Fruit fly (Drosophila melanogaster) S2 (cell line): ENCODE data around the gene eya.

Experiments
- CG8478 ChIP-seq: fragments of >200 bp; optimal IDR thresholded peaks from 2 replicates; lab custom pipeline; 2018
- CTCF ChIP-seq, 2 experiments: fragments of >200 bp; optimal IDR thresholded peaks; 2 replicates each; lab custom pipeline; 2018

The eya gene

dm6 chr2L:6551452-6551851 lies 4.7 kb upstream of the eya start:
- TF ChIP-seq CG8478: no peak
- no peak for TF ChIP-seq CTCF (optimal IDR thresholded peaks at IDR 0.05; lab: Kevin White, UChicago)

dm6 chr2L:6550809-6551208 lies 4.0 kb upstream of the eya start:
- TF ChIP-seq CG8478: no peak
- TF ChIP-seq CTCF (optimal IDR thresholded peaks at IDR 0.05; lab: Kevin White, UChicago): no peak

- TF ChIP-seq CTCF (optimal IDR thresholded peaks at IDR 0.05; lab: Kevin White, UChicago) (no peak), CG8478 (no peak)
Observed at dm6 chr2L:6547978-6548377, 1.2 kb upstream of the eya start.

- TF ChIP-seq CTCF (optimal IDR thresholded peaks at IDR 0.05; lab: Kevin White, UChicago) (no peak), CG8478 (no peak)
Observed at dm6 chr2L:6539623-6540381, 7.0 kb downstream of the eya start.

- TF ChIP-seq CTCF (optimal IDR thresholded peaks at IDR 0.05; lab: Kevin White, UChicago) (no peak), CG8478 (no peak)
Observed at dm6 chr2L:6536044-6536581, 10.7 kb downstream of the eya start.

- TF ChIP-seq CG8478 (no peak), CTCF (optimal IDR thresholded peaks at IDR 0.05; lab: Kevin White, UChicago) (no peak)
Observed at dm6 chr2L:6534125-6534815, 12.5 kb downstream of the eya start.

dm6 chr2L:6533719-6534118 lies 13.1 kb downstream of the eya start:
- TF ChIP-seq CTCF (optimal IDR thresholded peaks at IDR 0.05; lab: Kevin White, UChicago) (no peak), CG8478 (no peak)

dm6 chr2L:6532977-6533376 lies 13.8 kb downstream of the eya start:
- TF ChIP-seq CTCF (optimal IDR thresholded peaks at IDR 0.05; lab: Kevin White, UChicago): no peak
- no peak for TF ChIP-seq CG8478

- TF ChIP-seq CTCF (optimal IDR thresholded peaks at IDR 0.05; lab: Kevin White, UChicago) (no peak), CG8478 (no peak)
Observed at dm6 chr2L:6531985-6532699, 14.6 kb downstream of the eya start.

- TF ChIP-seq CTCF (optimal IDR thresholded peaks at IDR 0.05; lab: Kevin White, UChicago) (no peak), CG8478 (no peak)
Observed at dm6 chr2L:6530952-6531512, 15.7 kb downstream of the eya start.

- TF ChIP-seq CG8478: no peak
- peak; percentile 93 to 95 for TF ChIP-seq CTCF (optimal IDR thresholded peaks at IDR 0.05; lab: Kevin White, UChicago)
Observed at dm6 chr2L:6526996-6527395, 19.8 kb downstream of the eya start.

dm6 chr2L:6513948-6514347 lies 32.8 kb downstream of the eya start:
- TF ChIP-seq CG8478 (no peak), CTCF (optimal IDR thresholded peaks at IDR 0.05; lab: Kevin White, UChicago) (no peak)

- no peak for TF ChIP-seq CTCF (optimal IDR thresholded peaks at IDR 0.05; lab: Kevin White, UChicago)
- no peak for TF ChIP-seq CG8478
Observed at dm6 chr2L:6508666-6509065, 38.1 kb downstream of the eya start.

- TF ChIP-seq CTCF (optimal IDR thresholded peaks at IDR 0.05; lab: Kevin White, UChicago): no peak
- no peak for TF ChIP-seq CG8478
Observed at dm6 chr2L:6503724-6504037, 43.1 kb downstream of the eya start.

- TF ChIP-seq CTCF (optimal IDR thresholded peaks at IDR 0.05; lab: Kevin White, UChicago) (no peak), CG8478 (no peak)
Observed at dm6 chr2L:6502887-6503723, 43.7 kb downstream of the eya start.
